Fruit fly (Drosophila melanogaster) whole organism, embryonic: ENCODE results near the gene CG13465.

Experiments used
- Antp ChIP-seq: fragments of 200-800 bp; sonication (Bioruptor generic); optimal IDR thresholded peaks from 3 replicates; lab custom pipeline; 2016; ENCODE audit warnings: missing biosample characterization, missing genetic modification characterization
- CG12104 ChIP-seq: fragments of 200-800 bp; sonication (Bioruptor generic); optimal IDR thresholded peaks from 3 replicates; lab custom pipeline; 2016; ENCODE audit warnings: missing biosample characterization, missing genetic modification characterization
- CG15479 ChIP-seq: fragments of 200-800 bp; sonication (Bioruptor generic); optimal IDR thresholded peaks from 3 replicates; lab custom pipeline; 2019; ENCODE audit warnings: missing biosample characterization, mild to moderate bottlenecking, missing genetic modification characterization, moderate library complexity
- CG17612 ChIP-seq: fragments of 200-800 bp; sonication (Bioruptor generic); IDR thresholded peaks from 2 replicates; pipeline ENCODE4 v1.3.6; 2022; ENCODE audit warnings: missing biosample characterization, missing genetic modification characterization
- CG2199 ChIP-seq: fragments of 200-800 bp; sonication (Bioruptor generic); IDR thresholded peaks from 3 replicates; pipeline ENCODE4 v1.3.6; 2022; ENCODE audit warnings: missing biosample characterization, missing genetic modification characterization
- CG3847 ChIP-seq: fragments of 200-800 bp; sonication (Bioruptor generic); IDR thresholded peaks from 2 replicates; pipeline ENCODE4 v1.3.6; 2022; ENCODE audit warnings: missing biosample characterization, missing genetic modification characterization
- CG6254 ChIP-seq: fragments of 200-800 bp; sonication (Bioruptor generic); optimal IDR thresholded peaks from 3 replicates; lab custom pipeline; 2017; ENCODE audit warnings: mild to moderate bottlenecking, missing biosample characterization, missing genetic modification reagents, missing genetic modification characterization
- CG6272 ChIP-seq: fragments of 200-800 bp; sonication (Bioruptor generic); IDR thresholded peaks from 2 replicates; pipeline ENCODE4 v1.3.6; 2022; ENCODE audit warnings: missing biosample characterization, missing genetic modification characterization
- CG6654 ChIP-seq: fragments of 200-800 bp; sonication (Bioruptor generic); optimal IDR thresholded peaks from 2 replicates; lab custom pipeline; 2017; ENCODE audit warnings: missing biosample characterization, mild to moderate bottlenecking, missing genetic modification characterization
- CG7745 ChIP-seq: fragments of 200-800 bp; sonication (Bioruptor generic); optimal IDR thresholded peaks from 2 replicates; lab custom pipeline; 2018; ENCODE audit warnings: missing biosample characterization, mild to moderate bottlenecking, missing genetic modification characterization, moderate library complexity
- CG7987 ChIP-seq: fragments of 200-800 bp; sonication (Bioruptor generic); optimal IDR thresholded peaks from 2 replicates; lab custom pipeline; 2018; ENCODE audit warnings: missing biosample characterization, mild to moderate bottlenecking, missing genetic modification characterization, moderate library complexity
- CG8924 ChIP-seq: fragments of 200-800 bp; optimal IDR thresholded peaks from 3 replicates; lab custom pipeline; 2019; ENCODE audit warnings: missing biosample characterization, mild to moderate bottlenecking, missing genetic modification characterization, moderate library complexity
- Chrac-16 ChIP-seq: fragments of 200-800 bp; sonication (Bioruptor generic); optimal IDR thresholded peaks from 3 replicates; lab custom pipeline; 2016; ENCODE audit warnings: missing biosample characterization, missing genetic modification characterization
- Deaf1 ChIP-seq: fragments of 200-800 bp; optimal IDR thresholded peaks from 3 replicates; lab custom pipeline; 2019; ENCODE audit warnings: missing biosample characterization, mild to moderate bottlenecking, missing genetic modification characterization, moderate library complexity
- Dfd ChIP-seq, 2 experiments: fragments of >200 bp; optimal IDR thresholded peaks; 2 replicates each; lab custom pipeline; 2017; ENCODE audit warnings: missing biosample characterization in 2 of 2, missing genetic modification characterization in 2 of 2
- Drgx ChIP-seq: fragments of 200-800 bp; sonication (Bioruptor generic); IDR thresholded peaks from 2 replicates; pipeline ENCODE4 v1.3.6; 2022; ENCODE audit warnings: missing biosample characterization, missing genetic modification characterization
- Hsf ChIP-seq: fragments of 200-800 bp; sonication (Bioruptor generic); optimal IDR thresholded peaks from 3 replicates; lab custom pipeline; 2016; ENCODE audit warnings: missing biosample characterization, missing genetic modification characterization
- Stat92E ChIP-seq, 3 experiments: fragments of >200 bp in 2 of 3; fragments of 200-800 bp in 1 of 3; sonication (Bioruptor generic) in 1 of 3; optimal IDR thresholded peaks; 2 replicates each; lab custom pipeline; 2017 to 2019; ENCODE audit warnings: missing biosample characterization in 3 of 3, missing genetic modification characterization in 3 of 3, mild to moderate bottlenecking in 1 of 3, moderate library complexity in 1 of 3
- Usf ChIP-seq: fragments of 200-800 bp; sonication (Bioruptor generic); optimal IDR thresholded peaks from 2 replicates; lab custom pipeline; 2017; ENCODE audit warnings: missing genotype, missing biosample characterization, missing genetic modification characterization
- amos ChIP-seq: fragments of 200-800 bp; sonication (Bioruptor generic); IDR thresholded peaks from 2 replicates; pipeline ENCODE4 v1.3.6; 2022; ENCODE audit warnings: missing biosample characterization, missing genetic modification characterization; ENCODE audit not compliant: partially characterized antibody
- cad ChIP-seq: fragments of >200 bp; optimal IDR thresholded peaks from 2 replicates; lab custom pipeline; 2017; ENCODE audit warnings: missing biosample characterization, missing genetic modification characterization
- croc ChIP-seq: fragments of 200-800 bp; sonication (Bioruptor generic); conservative IDR thresholded peaks from 3 replicates; pipeline ENCODE4 v1.3.6; 2022; ENCODE audit warnings: missing biosample characterization, missing genetic modification characterization
- crol ChIP-seq: fragments of 200-800 bp; sonication (Bioruptor generic); IDR thresholded peaks from 2 replicates; pipeline ENCODE4 v1.3.6; 2022; ENCODE audit warnings: missing biosample characterization, missing genetic modification characterization
- fd102C ChIP-seq: fragments of 200-800 bp; sonication (Bioruptor generic); optimal IDR thresholded peaks from 2 replicates; lab custom pipeline; 2018; ENCODE audit warnings: missing biosample characterization, mild to moderate bottlenecking, missing genetic modification characterization, moderate library complexity
- gfzf ChIP-seq: fragments of 200-800 bp; sonication (Bioruptor generic); optimal IDR thresholded peaks from 2 replicates; lab custom pipeline; 2016; ENCODE audit warnings: missing biosample characterization, mild to moderate bottlenecking, missing genetic modification characterization, moderate library complexity
- grn ChIP-seq: fragments of 200-800 bp; sonication (Bioruptor generic); optimal IDR thresholded peaks from 3 replicates; lab custom pipeline; 2017; ENCODE audit warnings: missing biosample characterization, missing genetic modification characterization
- hkb ChIP-seq, 2 experiments: fragments of 200-800 bp in 1 of 2; fragments of >200 bp in 1 of 2; sonication (Bioruptor generic) in 1 of 2; IDR thresholded peaks in 1 of 2; optimal IDR thresholded peaks in 1 of 2; 2 replicates each; pipeline versions ENCODE4 v1.3.6 to Lab custom; 2017 to 2022; ENCODE audit warnings: missing biosample characterization in 1 of 2, missing genetic modification characterization in 1 of 2
- kni ChIP-seq: fragments of 200-800 bp; sonication (Bioruptor generic); optimal IDR thresholded peaks from 3 replicates; lab custom pipeline; 2017; ENCODE audit warnings: mild to moderate bottlenecking, missing biosample characterization, missing genetic modification reagents, missing genetic modification characterization
- onecut ChIP-seq: fragments of 200-800 bp; sonication (Bioruptor generic); IDR thresholded peaks from 2 replicates; pipeline ENCODE4 v1.3.6; 2022; ENCODE audit warnings: missing biosample characterization, missing genetic modification characterization
- p53 ChIP-seq: fragments of 200-800 bp; sonication (Bioruptor generic); optimal IDR thresholded peaks from 2 replicates; lab custom pipeline; 2016; ENCODE audit warnings: missing biosample characterization, missing genetic modification characterization
- pros ChIP-seq: fragments of 200-800 bp; sonication (Bioruptor generic); optimal IDR thresholded peaks from 3 replicates; lab custom pipeline; 2019; ENCODE audit warnings: missing biosample characterization, mild to moderate bottlenecking, missing genetic modification characterization, moderate library complexity
- pzg ChIP-seq: fragments of 200-800 bp; sonication (Bioruptor generic); optimal IDR thresholded peaks from 3 replicates; lab custom pipeline; 2018; ENCODE audit warnings: missing biosample characterization, mild to moderate bottlenecking, missing genetic modification characterization, moderate library complexity
- sens ChIP-seq: fragments of 200-800 bp; sonication (Bioruptor generic); peaks from one replicate; lab custom pipeline; 2016; ENCODE audit warnings: missing biosample characterization, missing genetic modification characterization
- sqz ChIP-seq: fragments of 200-800 bp; sonication (Bioruptor generic); optimal IDR thresholded peaks from 3 replicates; lab custom pipeline; 2018; ENCODE audit warnings: missing biosample characterization, mild to moderate bottlenecking, missing genetic modification characterization
- tll ChIP-seq, 2 experiments: fragments of 200-800 bp in 1 of 2; fragments of >200 bp in 1 of 2; sonication (Bioruptor generic) in 1 of 2; optimal IDR thresholded peaks; 2 replicates each; lab custom pipeline; 2017 to 2019; ENCODE audit warnings: missing biosample characterization in 2 of 2, missing genetic modification characterization in 2 of 2, mild to moderate bottlenecking in 1 of 2, moderate library complexity in 1 of 2
- twi ChIP-seq: fragments of 200-800 bp; optimal IDR thresholded peaks from 2 replicates; lab custom pipeline; 2019; ENCODE audit warnings: missing biosample characterization, mild to moderate bottlenecking, missing genetic modification characterization, moderate library complexity
- unpg ChIP-seq: fragments of 200-800 bp; sonication (Bioruptor generic); optimal IDR thresholded peaks from 3 replicates; lab custom pipeline; 2018; ENCODE audit warnings: missing biosample characterization, mild to moderate bottlenecking, missing genetic modification characterization, moderate library complexity
- usp ChIP-seq: fragments of >200 bp; optimal IDR thresholded peaks from 2 replicates; lab custom pipeline; 2017; ENCODE audit warnings: missing biosample characterization, missing genetic modification characterization
- wek ChIP-seq: fragments of 200-800 bp; sonication (Bioruptor generic); optimal IDR thresholded peaks from 3 replicates; lab custom pipeline; 2018; ENCODE audit warnings: missing biosample characterization, mild to moderate bottlenecking, missing genetic modification characterization, moderate library complexity
- yki ChIP-seq: fragments of >200 bp; optimal IDR thresholded peaks from 3 replicates; lab custom pipeline; 2018
- zen ChIP-seq: fragments of 200-800 bp; sonication (Bioruptor generic); optimal IDR thresholded peaks from 3 replicates; lab custom pipeline; 2018; ENCODE audit warnings: missing biosample characterization, mild to moderate bottlenecking, missing genetic modification characterization, moderate library complexity

The CG13465 gene

dm6 chr3L:14966199-14966858 lies 22.2 kb upstream of the CG13465 start (continued):
- TF ChIP-seq Deaf1 (tag; lab: Kevin White, UChicago) (no peak), grn (GFP tag; lab: Kevin White, UChicago) (peak; percentile 95), kni (GFP tag; lab: Kevin White, UChicago) (peak; percentile 79), p53 (GFP tag; lab: Kevin White, UChicago) (peak; percentile 92), fd102C (GFP tag; lab: Kevin White, UChicago) (peak; percentile 2), tll (GFP tag; optimal IDR thresholded peaks at IDR 0.05; lab: Kevin White, UChicago) (peak in 1 of 2 experiments; percentile 4)

- TF ChIP-seq CG3847 (no peak), tll (GFP tag; optimal IDR thresholded peaks at IDR 0.05; lab: Kevin White, UChicago) (peak in 1 of 2 experiments; percentile 78), zen (peak; percentile 100), CG15479 (GFP tag; lab: Kevin White, UChicago) (peak; percentile 77)
Observed at dm6 chr3L:14964862-14965261, 20.7 kb upstream of the CG13465 start.

- peak; percentile 22 for TF ChIP-seq cad (GFP tag; lab: Kevin White, UChicago)
- TF ChIP-seq yki = no peak
- no peak for TF ChIP-seq unpg
- TF ChIP-seq hkb (optimal IDR thresholded peaks at IDR 0.05; lab: Kevin White, UChicago) = no peak
- TF ChIP-seq hkb (GFP tag; IDR thresholded peaks at IDR 0.05; lab: Robert Waterston, UW) = no peak
- no peak for TF ChIP-seq CG12104
- peak; percentile 88 for TF ChIP-seq CG2199 (GFP tag; lab: Robert Waterston, UW)
- TF ChIP-seq CG8924 (tag; lab: Kevin White, UChicago) = peak; percentile 9
- TF ChIP-seq Antp (GFP tag; lab: Kevin White, UChicago) = no peak
- no peak for TF ChIP-seq Drgx (GFP tag; lab: Robert Waterston, UW)
- TF ChIP-seq onecut (GFP tag; lab: Robert Waterston, UW) = peak; percentile 50; the same call in 1 of the 2 replicates
- TF ChIP-seq crol (GFP tag; lab: Robert Waterston, UW) = peak; percentile 92
- TF ChIP-seq amos (GFP tag; lab: Robert Waterston, UW) = no peak
- peak; percentile 18 for TF ChIP-seq sqz (GFP tag; lab: Kevin White, UChicago)
- peak in 1 of 3 experiments; percentile 48 for TF ChIP-seq Stat92E (GFP tag; optimal IDR thresholded peaks at IDR 0.05; lab: Kevin White, UChicago)
- TF ChIP-seq CG6272 = no peak
- no peak for TF ChIP-seq gfzf
- TF ChIP-seq zen = peak; percentile 3
- TF ChIP-seq kni (GFP tag; lab: Kevin White, UChicago) = peak; percentile 86
- peak; percentile 32 for TF ChIP-seq CG6254 (GFP tag; lab: Kevin White, UChicago)
- TF ChIP-seq Hsf (GFP tag; lab: Kevin White, UChicago) = no peak
- peak; percentile 50 for TF ChIP-seq sens (GFP tag; lab: Kevin White, UChicago)
- no peak for TF ChIP-seq usp (GFP tag; lab: Kevin White, UChicago)
- TF ChIP-seq tll (GFP tag; optimal IDR thresholded peaks at IDR 0.05; lab: Kevin White, UChicago) = peak in 1 of 2 experiments; percentile 31
- no peak for TF ChIP-seq croc
- TF ChIP-seq CG7745 (tag; lab: Kevin White, UChicago) = peak; percentile 37
- no peak for TF ChIP-seq Dfd (GFP tag; optimal IDR thresholded peaks at IDR 0.05; lab: Kevin White, UChicago)
- no peak for TF ChIP-seq CG7987 (GFP tag; lab: Kevin White, UChicago)
- no peak for TF ChIP-seq CG17612 (GFP tag; lab: Robert Waterston, UW)
- TF ChIP-seq pros (GFP tag; lab: Kevin White, UChicago) = peak; percentile 88
- TF ChIP-seq Usf (GFP tag; lab: Kevin White, UChicago) = no peak
- peak; percentile 86 for TF ChIP-seq twi (tag; lab: Kevin White, UChicago)
- no peak for TF ChIP-seq wek (GFP tag; lab: Kevin White, UChicago)
- TF ChIP-seq pzg = no peak
- no peak for TF ChIP-seq Chrac-16 (GFP tag; lab: Kevin White, UChicago)
- TF ChIP-seq CG6654 (GFP tag; lab: Kevin White, UChicago) = no peak
- TF ChIP-seq, all 482 proteins: peak for 15
Observed at dm6 chr3L:14962729-14963128, 18.6 kb upstream of the CG13465 start.
